Worm (Caenorhabditis elegans): ENCODE data around the gene F13B12.7.

ce11 chrIV:10453001-10453400 is 9.4 kb downstream of the F13B12.7 start, which contains the start of gene F01D4.8:
- no peak for TF ChIP-seq nhr-77 (tag; optimal IDR thresholded peaks at IDR 0.05)
- no peak for TF ChIP-seq ztf-11 (tag; optimal IDR thresholded peaks at IDR 0.05)
- TF ChIP-seq lin-11 (tag; optimal IDR thresholded peaks at IDR 0.05): no peak
